Fruit fly (Drosophila melanogaster): Measurements from ENCODE around the gene sip2.

dm6 chr2L:6964632-6965031, 758 bp upstream of the sip2 start:
- TF ChIP-seq CG8478 (optimal IDR thresholded peaks at IDR 0.05) (no peak), CTCF (optimal IDR thresholded peaks at IDR 0.05) (no peak)

All from S2 (cell line).